Worm (Caenorhabditis elegans): ENCODE measurements around the gene C17H12.2.

The C17H12.2 gene

DNA sequence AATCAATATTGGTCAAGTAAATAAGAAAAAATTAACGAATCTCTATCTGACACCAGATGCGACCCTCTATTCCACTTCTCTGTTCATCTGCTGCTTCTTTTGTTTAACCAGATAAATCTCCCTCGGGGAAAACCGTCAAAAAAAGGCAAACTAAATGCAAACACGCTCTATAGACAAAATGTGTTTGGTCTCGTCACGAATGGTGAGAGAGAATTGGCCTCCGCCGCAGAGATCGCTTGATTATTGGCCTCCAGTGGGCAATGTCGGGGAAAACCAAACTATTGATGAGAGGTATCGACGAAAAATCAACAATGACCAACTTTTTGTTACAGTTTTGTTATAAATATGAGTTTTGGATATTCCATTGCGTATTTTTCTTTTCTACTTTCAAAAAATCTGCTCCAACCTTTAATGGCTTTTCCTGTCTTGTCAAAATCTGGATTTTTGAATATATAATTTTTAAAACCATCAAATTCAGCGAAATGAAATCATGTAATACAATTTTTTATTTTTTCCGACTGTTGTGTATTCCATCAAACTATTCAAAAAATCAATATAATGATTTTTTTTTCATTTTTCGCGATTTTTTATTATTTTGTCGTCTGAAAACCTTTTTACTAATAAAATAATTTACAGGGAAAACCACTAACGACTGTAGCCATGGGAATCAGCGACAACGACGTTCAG is at the start of gene C17H12.2, which contains the start of gene vha-8 (continued):
- peak; percentile 47; the same call in 1 of the 2 replicates for TF ChIP-seq madf-9 (GFP tag; conservative IDR thresholded peaks at IDR 0.05)
- TF ChIP-seq tra-1 (GFP tag; IDR thresholded peaks at IDR 0.05), result 0 out of 2 replicates have a peak, but pooled peaks have one; percentile 41
- no peak for TF ChIP-seq F49E8.2 (tag; optimal IDR thresholded peaks at IDR 0.05; ENCODE audit: borderline replicate concordance)
- TF ChIP-seq dpl-1 (GFP tag; optimal IDR thresholded peaks at IDR 0.05), result peak; percentile 85
- TF ChIP-seq lin-39 (tag; optimal IDR thresholded peaks at IDR 0.05), result no peak
- peak; percentile 62 for TF ChIP-seq nhr-102 (tag; optimal IDR thresholded peaks at IDR 0.05)
- no peak for TF ChIP-seq gei-8 (GFP tag; optimal IDR thresholded peaks at IDR 0.05)
- TF ChIP-seq Y48G9A.11 (GFP tag; IDR thresholded peaks at IDR 0.05), result no peak
- no peak for TF ChIP-seq R02D3.7 (tag; optimal IDR thresholded peaks at IDR 0.05)
- no peak for TF ChIP-seq dmd-8 (GFP tag; IDR thresholded peaks at IDR 0.05)
- peak; percentile 95 for TF ChIP-seq nhr-11 (tag; optimal IDR thresholded peaks at IDR 0.05)
- no peak for TF ChIP-seq Y105C5A.15 (GFP tag; IDR thresholded peaks at IDR 0.05)
- TF ChIP-seq rbr-2 (tag; optimal IDR thresholded peaks at IDR 0.05), result peak; percentile 90
- peak; percentile 89 for TF ChIP-seq hmg-1.1 (GFP tag; IDR thresholded peaks at IDR 0.05)
- no peak for TF ChIP-seq cey-2 (tag; optimal IDR thresholded peaks at IDR 0.05; ENCODE audit: borderline replicate concordance, insufficient read depth)
- TF ChIP-seq ceh-62 (tag; optimal IDR thresholded peaks at IDR 0.05), result no peak
- TF ChIP-seq mes-2 (tag; optimal IDR thresholded peaks at IDR 0.05; ENCODE audit: poor library complexity, severe bottlenecking), result peak; percentile 90
- TF ChIP-seq egl-27 (tag; optimal IDR thresholded peaks at IDR 0.05), result no peak
- no peak for TF ChIP-seq sdz-12 (GFP tag; optimal IDR thresholded peaks at IDR 0.05)
- peak; percentile 88 for TF ChIP-seq dmd-6 (GFP tag; IDR thresholded peaks at IDR 0.05)
- no peak for TF ChIP-seq attf-4 (tag; optimal IDR thresholded peaks at IDR 0.05)
- peak; percentile 59 for TF ChIP-seq jun-1 (tag; optimal IDR thresholded peaks at IDR 0.05)
- no peak for TF ChIP-seq zip-2 (tag; optimal IDR thresholded peaks at IDR 0.05)
- no peak for TF ChIP-seq set-16 (GFP tag; IDR thresholded peaks at IDR 0.05)
- no peak for TF ChIP-seq unc-39 (tag; optimal IDR thresholded peaks at IDR 0.05)
- TF ChIP-seq ctbp-1 (GFP tag; IDR thresholded peaks at IDR 0.05), result peak; percentile 66
- no peak for TF ChIP-seq tag-97 (GFP tag; IDR thresholded peaks at IDR 0.05)
- TF ChIP-seq ceh-20 (GFP tag; IDR thresholded peaks at IDR 0.05), result peak; percentile 92
- TF ChIP-seq hlh-30 (tag; optimal IDR thresholded peaks at IDR 0.05; ENCODE audit: insufficient read depth), result peak; percentile 87
- TF ChIP-seq lir-3 (tag; optimal IDR thresholded peaks at IDR 0.05), result no peak
- 0 out of 2 replicates have a peak, but pooled peaks have one; percentile 11 for TF ChIP-seq ceh-44 (GFP tag; IDR thresholded peaks at IDR 0.05)
- no peak for TF ChIP-seq mxl-2 (GFP tag; conservative IDR thresholded peaks at IDR 0.05)
- peak; percentile 45 for TF ChIP-seq nhr-48 (tag; optimal IDR thresholded peaks at IDR 0.05)
- peak; percentile 46; the same call in 1 of the 2 replicates for TF ChIP-seq vab-7 (GFP tag; IDR thresholded peaks at IDR 0.05)
- peak; percentile 79 for TF ChIP-seq T26A8.4 (GFP tag; IDR thresholded peaks at IDR 0.05)
- peak; percentile 46 for TF ChIP-seq ztf-7 (tag; optimal IDR thresholded peaks at IDR 0.05)
- TF ChIP-seq daf-19 (GFP tag; conservative IDR thresholded peaks at IDR 0.05), result no peak
- peak; percentile 83 to 94 for TF ChIP-seq lsy-2 (tag; optimal IDR thresholded peaks at IDR 0.05)
- no peak for TF ChIP-seq nhr-41 (GFP tag; IDR thresholded peaks at IDR 0.05)
- TF ChIP-seq ama-1 (optimal IDR thresholded peaks at IDR 0.05), result peak; percentile 89
- TF ChIP-seq nhr-111 (GFP tag; optimal IDR thresholded peaks at IDR 0.05), result no peak
- TF ChIP-seq nhr-77 (tag; optimal IDR thresholded peaks at IDR 0.05), result peak; percentile 93
- TF ChIP-seq snpc-4 (tag; optimal IDR thresholded peaks at IDR 0.05), result peak; percentile 53
- TF ChIP-seq lin-1 (GFP tag; IDR thresholded peaks at IDR 0.05), result peak; percentile 68; the same call in 1 of the 2 replicates
- TF ChIP-seq dmd-9 (GFP tag; IDR thresholded peaks at IDR 0.05), result 0 out of 2 replicates have a peak, but pooled peaks have one; percentile 63
- TF ChIP-seq zip-11 (GFP tag; IDR thresholded peaks at IDR 0.05), result no peak
- peak; percentile 80 for TF ChIP-seq lin-15B (tag; optimal IDR thresholded peaks at IDR 0.05)
- peak; percentile 54 for TF ChIP-seq zfp-2 (tag; optimal IDR thresholded peaks at IDR 0.05)
- TF ChIP-seq daf-12 (tag; optimal IDR thresholded peaks at IDR 0.05), result no peak
- no peak for TF ChIP-seq ztf-11 (tag; optimal IDR thresholded peaks at IDR 0.05)
